Worm (Caenorhabditis elegans) whole organism, L3 larva: ENCODE results near the gene meg-3.

Source experiments
- R02D3.7 ChIP-seq: fragments of 150-350 bp; optimal IDR thresholded peaks from 2 replicates; lab custom pipeline; 2014; ENCODE audit warnings: missing biosample characterization, missing genetic modification characterization
- ama-1 ChIP-seq: fragments of 150-350 bp; optimal IDR thresholded peaks from 2 replicates; lab custom pipeline; 2018
- ceh-28 ChIP-seq: fragments of 150-350 bp; optimal IDR thresholded peaks from 2 replicates; lab custom pipeline; 2014; ENCODE audit warnings: missing biosample characterization, missing genetic modification reagents, missing genetic modification characterization
- egl-27 ChIP-seq: sonication (generic microtip); optimal IDR thresholded peaks from 4 replicates; lab custom pipeline; 2017; ENCODE audit warnings: missing biosample characterization, missing genetic modification reagents, missing genetic modification characterization
- lin-39 ChIP-seq: fragments of 150-350 bp; optimal IDR thresholded peaks from 2 replicates; lab custom pipeline; 2018; ENCODE audit warnings: missing biosample characterization, missing genetic modification reagents, missing genetic modification characterization
- nhr-28 ChIP-seq: fragments of 150-350 bp; optimal IDR thresholded peaks from 2 replicates; lab custom pipeline; 2014; ENCODE audit warnings: missing biosample characterization, missing genetic modification characterization
- pha-4 ChIP-seq: fragments of 150-350 bp; optimal IDR thresholded peaks from 2 replicates; lab custom pipeline; 2014; ENCODE audit warnings: missing biosample characterization, missing genetic modification reagents, missing genetic modification characterization
- unc-39 ChIP-seq: sonication (generic microtip); optimal IDR thresholded peaks from 4 replicates; lab custom pipeline; 2017; ENCODE audit warnings: missing biosample characterization, missing genetic modification characterization

DNA sequence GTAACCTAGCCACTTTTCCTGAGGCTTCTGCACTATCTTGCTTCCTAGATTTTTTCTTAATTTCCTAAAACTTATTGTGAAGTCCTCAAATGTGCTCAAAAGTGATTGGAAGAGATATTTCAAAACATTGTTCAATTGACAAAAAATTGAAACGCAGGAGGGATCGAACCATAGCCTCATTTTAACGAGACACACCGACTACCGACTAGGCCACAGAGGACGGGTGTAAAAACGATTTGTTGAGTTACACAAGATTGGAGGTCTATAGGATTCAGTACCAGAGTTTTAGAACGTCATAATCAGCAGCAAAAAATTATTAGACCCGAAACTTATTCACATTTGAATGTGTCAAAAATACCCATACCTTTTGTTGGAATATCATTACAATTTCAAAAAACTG is 50.2 kb downstream of the meg-3 start:
- TF ChIP-seq R02D3.7 (tag; lab: Kevin White, UChicago) (no peak), unc-39 (tag; lab: Kevin White, UChicago) (no peak), ama-1 (no peak), ceh-28 (tag; lab: Kevin White, UChicago) (no peak), lin-39 (no peak), pha-4 (no peak), nhr-28 (tag; lab: Kevin White, UChicago) (no peak), egl-27 (tag; lab: Kevin White, UChicago) (no peak)
